Worm (Caenorhabditis elegans) whole organism, late embryonic: ENCODE measurements around the gene fbxb-43.

Experiments
- C08G9.2 ChIP-seq: sonication (generic microtip); optimal IDR thresholded peaks from 2 replicates; lab custom pipeline; 2016; ENCODE audit warnings: mild to moderate bottlenecking, missing genetic modification characterization, moderate library complexity, missing compliant biosample characterization
- C38D4.7 ChIP-seq: fragments of 200-800 bp; sonication (Bioruptor generic); optimal IDR thresholded peaks from 2 replicates; lab custom pipeline; 2018; ENCODE audit warnings: mild to moderate bottlenecking, missing genetic modification characterization, moderate library complexity, missing compliant biosample characterization
- K02D7.2 ChIP-seq: sonication (generic microtip); optimal IDR thresholded peaks from 2 replicates; lab custom pipeline; 2017; ENCODE audit warnings: mild to moderate bottlenecking, missing genetic modification characterization, missing compliant biosample characterization
- ahr-1 ChIP-seq: sonication (generic microtip); optimal IDR thresholded peaks from 2 replicates; lab custom pipeline; 2016; ENCODE audit warnings: missing genetic modification characterization, missing compliant biosample characterization
- ceh-14 ChIP-seq: sonication (generic microtip); optimal IDR thresholded peaks from 2 replicates; lab custom pipeline; 2016; ENCODE audit warnings: missing genotype, missing genetic modification characterization, missing compliant biosample characterization
- ceh-18 ChIP-seq: sonication (generic microtip); optimal IDR thresholded peaks from 2 replicates; lab custom pipeline; 2016; ENCODE audit warnings: missing genetic modification characterization, missing compliant biosample characterization
- ceh-19 ChIP-seq: fragments of 200-800 bp; sonication (Bioruptor generic); optimal IDR thresholded peaks from 2 replicates; lab custom pipeline; 2018; ENCODE audit warnings: mild to moderate bottlenecking, missing genetic modification characterization, missing compliant biosample characterization
- ceh-2 ChIP-seq: sonication (generic microtip); optimal IDR thresholded peaks from 2 replicates; lab custom pipeline; 2016; ENCODE audit warnings: missing genotype, missing genetic modification characterization, missing compliant biosample characterization
- ceh-22 ChIP-seq: sonication (generic microtip); optimal IDR thresholded peaks from 2 replicates; lab custom pipeline; 2017; ENCODE audit warnings: missing biosample characterization, missing genetic modification characterization
- ceh-30 ChIP-seq: fragments of 150-350 bp; optimal IDR thresholded peaks from 2 replicates; lab custom pipeline; 2014; ENCODE audit warnings: missing biosample characterization, missing genetic modification characterization
- ceh-31 ChIP-seq: sonication (generic microtip); optimal IDR thresholded peaks from 2 replicates; lab custom pipeline; 2016; ENCODE audit warnings: missing genetic modification characterization, missing compliant biosample characterization
- ceh-34 ChIP-seq: sonication (generic microtip); optimal IDR thresholded peaks from 2 replicates; lab custom pipeline; 2016; ENCODE audit warnings: mild to moderate bottlenecking, missing genetic modification characterization, missing compliant biosample characterization
- elt-2 ChIP-seq: sonication (generic microtip); optimal IDR thresholded peaks from 2 replicates; lab custom pipeline; 2016; ENCODE audit warnings: missing genetic modification reagents, missing genetic modification characterization, missing compliant biosample characterization
- ets-4 ChIP-seq: sonication (generic microtip); optimal IDR thresholded peaks from 2 replicates; lab custom pipeline; 2016; ENCODE audit warnings: missing genetic modification characterization, missing compliant biosample characterization
- eyg-1 ChIP-seq: sonication (generic microtip); optimal IDR thresholded peaks from 2 replicates; lab custom pipeline; 2016; ENCODE audit warnings: missing genotype, missing genetic modification characterization, missing compliant biosample characterization
- fax-1 ChIP-seq: sonication (generic microtip); optimal IDR thresholded peaks from 2 replicates; lab custom pipeline; 2016; ENCODE audit warnings: missing genotype, missing genetic modification characterization, missing compliant biosample characterization
- fkh-6 ChIP-seq: sonication (generic microtip); optimal IDR thresholded peaks from 2 replicates; lab custom pipeline; 2016; ENCODE audit warnings: missing genetic modification characterization, missing compliant biosample characterization
- gmeb-2 ChIP-seq: sonication (generic microtip); optimal IDR thresholded peaks from 2 replicates; lab custom pipeline; 2016; ENCODE audit warnings: missing genetic modification characterization, inconsistent platforms, missing compliant biosample characterization
- hlh-15 ChIP-seq: sonication (generic microtip); optimal IDR thresholded peaks from 2 replicates; lab custom pipeline; 2016; ENCODE audit warnings: missing genetic modification characterization, missing compliant biosample characterization
- hlh-30 ChIP-seq: sonication (generic microtip); optimal IDR thresholded peaks from 2 replicates; lab custom pipeline; 2017; ENCODE audit warnings: antibody characterized with exemption, missing genetic modification characterization, missing compliant biosample characterization; ENCODE audit not compliant: insufficient read depth
- hlh-8 ChIP-seq: sonication (generic microtip); optimal IDR thresholded peaks from 2 replicates; lab custom pipeline; 2016; ENCODE audit warnings: missing genotype, missing genetic modification characterization, missing compliant biosample characterization
- nfya-1 ChIP-seq: sonication (generic microtip); optimal IDR thresholded peaks from 2 replicates; lab custom pipeline; 2017; ENCODE audit warnings: missing genetic modification characterization, mild to moderate bottlenecking, missing compliant biosample characterization, antibody characterized with exemption, moderate library complexity
- nhr-11 ChIP-seq: fragments of 150-350 bp; optimal IDR thresholded peaks from 2 replicates; lab custom pipeline; 2014; ENCODE audit warnings: missing biosample characterization, missing genetic modification characterization
- nhr-232 ChIP-seq: sonication (generic microtip); optimal IDR thresholded peaks from 2 replicates; lab custom pipeline; 2016; ENCODE audit warnings: missing genetic modification characterization, missing compliant biosample characterization
- npax-4 ChIP-seq: sonication (generic microtip); optimal IDR thresholded peaks from 2 replicates; lab custom pipeline; 2016; ENCODE audit warnings: missing genetic modification characterization, missing compliant biosample characterization
- pag-3 ChIP-seq: sonication (generic microtip); optimal IDR thresholded peaks from 2 replicates; lab custom pipeline; 2016; ENCODE audit warnings: missing compliant biosample characterization, missing genetic modification characterization, borderline replicate concordance
- pat-9 ChIP-seq: fragments of 200-800 bp; sonication (Bioruptor generic); optimal IDR thresholded peaks from 2 replicates; lab custom pipeline; 2018; ENCODE audit warnings: mild to moderate bottlenecking, missing genetic modification characterization, moderate library complexity, missing compliant biosample characterization
- pax-1 ChIP-seq: fragments of 150-350 bp; optimal IDR thresholded peaks from 2 replicates; lab custom pipeline; 2014; ENCODE audit warnings: missing biosample characterization, missing genetic modification characterization
- pha-4 ChIP-seq: fragments of 150-350 bp; optimal IDR thresholded peaks from 2 replicates; lab custom pipeline; 2018; ENCODE audit warnings: missing biosample characterization, missing genetic modification reagents, missing genetic modification characterization
- ref-2 ChIP-seq: sonication (generic microtip); optimal IDR thresholded peaks from 2 replicates; lab custom pipeline; 2016; ENCODE audit warnings: missing genetic modification characterization, missing compliant biosample characterization
- rnt-1 ChIP-seq: sonication (generic microtip); optimal IDR thresholded peaks from 2 replicates; lab custom pipeline; 2016; ENCODE audit warnings: missing genetic modification characterization, missing compliant biosample characterization
- sdc-2 ChIP-seq: sonication (generic microtip); optimal IDR thresholded peaks from 2 replicates; lab custom pipeline; 2016; ENCODE audit warnings: missing genotype, missing genetic modification characterization, missing compliant biosample characterization
- sox-2 ChIP-seq: fragments of 200-800 bp; sonication (Bioruptor generic); IDR thresholded peaks from 2 replicates; pipeline ENCODE4 v1.3.6; 2022; ENCODE audit warnings: missing genetic modification reagents, missing genetic modification characterization, missing compliant biosample characterization
- sox-4 ChIP-seq: sonication (generic microtip); optimal IDR thresholded peaks from 2 replicates; lab custom pipeline; 2017; ENCODE audit warnings: mild to moderate bottlenecking, missing genetic modification characterization, inconsistent platforms, missing compliant biosample characterization
- syd-9 ChIP-seq: sonication (generic microtip); optimal IDR thresholded peaks from 2 replicates; lab custom pipeline; 2016; ENCODE audit warnings: mild to moderate bottlenecking, missing genetic modification characterization, moderate library complexity, missing compliant biosample characterization
- tbx-2 ChIP-seq: sonication (generic microtip); optimal IDR thresholded peaks from 2 replicates; lab custom pipeline; 2016; ENCODE audit warnings: missing genetic modification characterization, missing compliant biosample characterization
- tbx-7 ChIP-seq: sonication (generic microtip); optimal IDR thresholded peaks from 2 replicates; lab custom pipeline; 2016; ENCODE audit warnings: missing genotype, missing genetic modification characterization, missing compliant biosample characterization
- ttx-3 ChIP-seq: sonication (generic microtip); optimal IDR thresholded peaks from 2 replicates; lab custom pipeline; 2016; ENCODE audit warnings: missing genetic modification reagents, missing genetic modification characterization, missing compliant biosample characterization
- unc-42 ChIP-seq: sonication (generic microtip); optimal IDR thresholded peaks from 2 replicates; lab custom pipeline; 2016; ENCODE audit warnings: missing genotype, missing genetic modification characterization, missing compliant biosample characterization
- unc-55 ChIP-seq: sonication (generic microtip); optimal IDR thresholded peaks from 2 replicates; lab custom pipeline; 2017; ENCODE audit warnings: missing biosample characterization, missing genetic modification reagents, missing genetic modification characterization
- zip-5 ChIP-seq: sonication (generic microtip); optimal IDR thresholded peaks from 2 replicates; lab custom pipeline; 2016; ENCODE audit warnings: missing genetic modification characterization, missing compliant biosample characterization

Gene fbxb-43

ce11 chrII:1501614-1502355 lies 34.2 kb upstream of the fbxb-43 start:
- TF ChIP-seq ets-4 (tag; lab: Kevin White, UChicago): no peak
- no peak for TF ChIP-seq hlh-15
- no peak for TF ChIP-seq pha-4 (tag; lab: Kevin White, UChicago)
- peak; percentile 45 for TF ChIP-seq hlh-8 (tag; lab: Kevin White, UChicago)
- TF ChIP-seq hlh-30: peak; percentile 11
- no peak for TF ChIP-seq nhr-11 (tag; lab: Kevin White, UChicago)
- TF ChIP-seq rnt-1 (tag; lab: Kevin White, UChicago): peak; percentile 79
- TF ChIP-seq zip-5 (tag; lab: Kevin White, UChicago): no peak
- peak; percentile 48 for TF ChIP-seq ref-2 (tag; lab: Kevin White, UChicago)
- TF ChIP-seq gmeb-2 (tag; lab: Kevin White, UChicago): no peak
- TF ChIP-seq eyg-1 (tag; lab: Kevin White, UChicago): no peak
- peak; percentile 28 for TF ChIP-seq ceh-14 (tag; lab: Kevin White, UChicago)
- TF ChIP-seq C38D4.7 (GFP tag; lab: Kevin White, UChicago): no peak
- TF ChIP-seq unc-55 (GFP tag; lab: Kevin White, UChicago): peak; percentile 94
- no peak for TF ChIP-seq pat-9 (tag; lab: Kevin White, UChicago)
- TF ChIP-seq ceh-22 (tag; lab: Kevin White, UChicago): no peak
- peak; percentile 24 for TF ChIP-seq sdc-2 (tag; lab: Kevin White, UChicago)
- peak; percentile 36 for TF ChIP-seq ceh-31
- no peak for TF ChIP-seq pag-3 (tag; lab: Kevin White, UChicago)
- TF ChIP-seq sox-2 (GFP tag; lab: Robert Waterston, UW): no peak
- no peak for TF ChIP-seq ahr-1 (tag; lab: Kevin White, UChicago)
- TF ChIP-seq pax-1: no peak
- TF ChIP-seq fax-1 (tag; lab: Kevin White, UChicago): peak; percentile 47
- TF ChIP-seq tbx-7: no peak
- TF ChIP-seq ceh-30 (tag; lab: Kevin White, UChicago): no peak
- peak; percentile 57 for TF ChIP-seq tbx-2 (tag; lab: Kevin White, UChicago)
- no peak for TF ChIP-seq fkh-6 (tag; lab: Kevin White, UChicago)
- TF ChIP-seq ceh-19 (GFP tag; lab: Kevin White, UChicago): no peak
- peak; percentile 33 for TF ChIP-seq nfya-1 (tag; lab: Kevin White, UChicago)
- no peak for TF ChIP-seq npax-4
- TF ChIP-seq ttx-3 (tag; lab: Kevin White, UChicago): no peak
- TF ChIP-seq elt-2 (tag; lab: Kevin White, UChicago): peak; percentile 50
- peak; percentile 37 for TF ChIP-seq C08G9.2 (tag; lab: Kevin White, UChicago)
- TF ChIP-seq ceh-18 (tag; lab: Kevin White, UChicago): peak; percentile 67
- TF ChIP-seq unc-42 (tag; lab: Kevin White, UChicago): peak; percentile 56
- TF ChIP-seq ceh-2: no peak
- no peak for TF ChIP-seq K02D7.2 (tag; lab: Kevin White, UChicago)
- TF ChIP-seq nhr-232 (tag; lab: Kevin White, UChicago): peak; percentile 13
- peak; percentile 6 for TF ChIP-seq syd-9
- TF ChIP-seq ceh-34: peak; percentile 84

- TF ChIP-seq sdc-2 (tag; lab: Kevin White, UChicago) (no peak), sox-4 (tag; lab: Kevin White, UChicago) (no peak), elt-2 (tag; lab: Kevin White, UChicago) (peak; percentile 82)
Measured at ce11 chrII:1503663-1504062, 32.4 kb upstream of the fbxb-43 start.
